Worm (Caenorhabditis elegans) whole organism, midembryonic: ENCODE measurements around the gene str-156.

Source experiments
- cog-1 ChIP-seq: sonication (generic microtip); optimal IDR thresholded peaks from 2 replicates; lab custom pipeline; 2016; ENCODE audit warnings: missing genetic modification characterization, missing compliant biosample characterization
- flt-1 ChIP-seq: fragments of 200-800 bp; sonication (Bioruptor generic); IDR thresholded peaks from 2 replicates; pipeline ENCODE4 v1.3.6; 2022; ENCODE audit warnings: missing genetic modification characterization, missing compliant biosample characterization
- klf-2 ChIP-seq: fragments of 200-800 bp; sonication (Bioruptor generic); conservative IDR thresholded peaks from 2 replicates; pipeline ENCODE4 v1.3.6; 2022; ENCODE audit warnings: missing genetic modification reagents, missing genetic modification characterization, missing compliant biosample characterization
- med-1 ChIP-seq: sonication (generic microtip); optimal IDR thresholded peaks from 2 replicates; lab custom pipeline; 2017; ENCODE audit warnings: missing genetic modification characterization, mild to moderate bottlenecking, missing compliant biosample characterization, antibody characterized with exemption, missing genetic modification reagents; ENCODE audit not compliant: insufficient read depth
- ref-1 ChIP-seq: fragments of 200-800 bp; sonication (Bioruptor generic); conservative IDR thresholded peaks from 2 replicates; pipeline ENCODE4 v1.3.6; 2022; ENCODE audit warnings: missing genetic modification reagents, missing genetic modification characterization, missing compliant biosample characterization
- tab-1 ChIP-seq: fragments of 200-800 bp; sonication (Bioruptor generic); IDR thresholded peaks from 2 replicates; pipeline ENCODE4 v1.3.6; 2022; ENCODE audit warnings: missing genetic modification characterization, missing compliant biosample characterization
- ztf-23 ChIP-seq: fragments of 200-800 bp; sonication (Bioruptor generic); IDR thresholded peaks from 2 replicates; pipeline ENCODE4 v1.3.6; 2022; ENCODE audit warnings: missing genetic modification reagents, missing genetic modification characterization, missing compliant biosample characterization
- ztf-29 ChIP-seq: fragments of 200-800 bp; sonication (Bioruptor generic); IDR thresholded peaks from 2 replicates; pipeline ENCODE4 v1.3.6; 2022; ENCODE audit warnings: missing genetic modification reagents, missing genetic modification characterization, missing compliant biosample characterization

DNA sequence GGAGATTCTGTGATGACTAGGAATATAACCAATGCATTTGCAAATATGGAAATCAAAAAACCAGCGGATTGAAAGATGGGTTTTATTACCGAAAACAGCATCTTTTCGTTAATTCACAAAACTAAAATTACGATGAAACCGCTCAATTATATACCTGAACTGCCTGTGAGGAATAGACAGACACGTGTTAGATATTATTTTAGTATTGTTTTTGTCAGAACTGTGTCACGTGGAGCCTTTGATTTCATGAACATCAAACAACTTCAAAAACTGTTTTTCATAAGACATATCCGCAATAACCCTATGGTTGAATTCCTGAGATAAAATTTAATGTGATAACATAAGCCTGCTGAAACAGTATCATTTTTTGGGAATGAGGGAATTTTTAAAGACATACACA is 9.2 kb upstream of the str-156 start, which contains the start of gene str-161:
- TF ChIP-seq flt-1 (no peak), cog-1 (tag; lab: Kevin White, UChicago) (no peak), med-1 (GFP tag; lab: Kevin White, UChicago) (no peak), ref-1 (no peak), klf-2 (GFP tag; lab: Robert Waterston, UW) (no peak), tab-1 (GFP tag; lab: Robert Waterston, UW) (no peak), ztf-23 (no peak), ztf-29 (GFP tag; lab: Robert Waterston, UW) (no peak)
